Fruit fly (Drosophila melanogaster): ENCODE data around the gene OtopLc.

OtopLc gene

DNA sequence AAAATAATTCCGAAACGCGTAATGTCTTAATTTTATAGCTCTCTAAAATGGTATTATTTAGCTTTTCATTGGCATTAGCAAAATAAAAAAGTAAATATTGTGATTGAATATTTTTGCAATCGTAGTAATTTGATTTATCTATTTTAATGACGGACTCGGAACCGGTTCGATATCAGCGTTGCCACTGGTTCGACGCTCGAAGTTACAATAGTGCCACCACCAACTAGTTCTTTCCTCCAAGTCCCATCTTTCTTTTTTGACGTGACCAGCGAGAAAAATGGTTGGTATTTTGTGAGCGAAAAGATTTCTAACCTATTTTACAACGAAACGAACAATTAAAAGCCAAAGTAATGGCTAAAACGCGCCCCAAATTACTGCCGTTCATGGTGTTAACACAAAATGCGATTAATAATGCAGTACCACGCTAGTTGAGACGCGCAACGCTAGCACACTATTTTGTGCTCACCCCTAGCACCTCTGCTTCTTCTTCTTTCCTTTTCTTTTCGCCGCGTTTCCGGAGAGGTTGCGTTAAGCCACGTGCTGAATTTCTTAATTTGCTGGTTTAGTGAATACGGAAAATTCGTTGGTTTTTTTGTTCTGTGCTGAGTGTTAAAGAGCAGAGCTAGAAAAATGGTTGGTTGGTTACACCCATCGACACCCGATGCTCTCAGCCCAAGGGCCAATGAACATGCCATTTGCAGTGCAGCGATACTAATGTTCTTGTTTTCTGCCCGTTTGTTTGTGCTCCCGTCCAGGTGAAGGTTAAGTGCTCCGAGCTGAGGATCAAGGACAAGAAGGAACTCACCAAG, 9.8 kb upstream of the OtopLc start, which contains the start of gene RpL35:
Gene RpL35 (plus strand): TSS at position 159 of the 809 bp plus-strand sequence.
- TF ChIP-seq CG32264 (GFP tag; optimal IDR thresholded peaks at IDR 0.05) (no peak), Hr78 (GFP tag; optimal IDR thresholded peaks at IDR 0.05) (no peak), h (GFP tag; optimal IDR thresholded peaks at IDR 0.05) (peak; percentile 35), dl (GFP tag; optimal IDR thresholded peaks at IDR 0.05; ENCODE audit: insufficient read depth in 1 of 2, partially characterized antibody in 2 of 2) (no peak), GATAd (GFP tag; optimal IDR thresholded peaks at IDR 0.05) (no peak), Dfd (GFP tag; optimal IDR thresholded peaks at IDR 0.05) (no peak), dsf (GFP tag; optimal IDR thresholded peaks at IDR 0.05; ENCODE audit: borderline replicate concordance) (no peak), lola (GFP tag; optimal IDR thresholded peaks at IDR 0.05) (no peak), sv (GFP tag; optimal IDR thresholded peaks at IDR 0.05) (no peak), CrebA (GFP tag; optimal IDR thresholded peaks at IDR 0.05; ENCODE audit: borderline replicate concordance) (no peak), Rel (GFP tag; optimal IDR thresholded peaks at IDR 0.05) (no peak), Rel (tag; optimal IDR thresholded peaks at IDR 0.05) (peak; percentile 26), Vsx2 (GFP tag; optimal IDR thresholded peaks at IDR 0.05; ENCODE audit: partially characterized antibody) (no peak), foxo (GFP tag; optimal IDR thresholded peaks at IDR 0.05) (peak in 1 of 2 experiments; percentile 39), Jra (GFP tag; optimal IDR thresholded peaks at IDR 0.05) (no peak), dmrt93B (GFP tag; optimal IDR thresholded peaks at IDR 0.05) (peak; percentile 15), N (GFP tag; optimal IDR thresholded peaks at IDR 0.05) (no peak), Sp1 (GFP tag; optimal IDR thresholded peaks at IDR 0.05) (peak; percentile 59), pan (optimal IDR thresholded peaks at IDR 0.05) (no peak), sage (GFP tag; optimal IDR thresholded peaks at IDR 0.05) (no peak), Myc (optimal IDR thresholded peaks at IDR 0.05) (peak; percentile 42), Mio (GFP tag; optimal IDR thresholded peaks at IDR 0.05) (no peak), Abd-B (GFP tag; optimal IDR thresholded peaks at IDR 0.05) (no peak), usp (GFP tag; optimal IDR thresholded peaks at IDR 0.05) (no peak), tai (GFP tag; optimal IDR thresholded peaks at IDR 0.05) (no peak), Dif (GFP tag; optimal IDR thresholded peaks at IDR 0.05; ENCODE audit: partially characterized antibody) (no peak), Hr83 (GFP tag; optimal IDR thresholded peaks at IDR 0.05; ENCODE audit: poor library complexity, severe bottlenecking) (no peak), ey (GFP tag; optimal IDR thresholded peaks at IDR 0.05) (no peak), HLH106 (tag; optimal IDR thresholded peaks at IDR 0.05) (peak; percentile 21), brk (GFP tag; optimal IDR thresholded peaks at IDR 0.05) (no peak), psq (GFP tag; optimal IDR thresholded peaks at IDR 0.05) (peak; percentile 12), woc (GFP tag; optimal IDR thresholded peaks at IDR 0.05) (no peak), fru (GFP tag; optimal IDR thresholded peaks at IDR 0.05) (peak; percentile 47), CG9705 (GFP tag; optimal IDR thresholded peaks at IDR 0.05) (peak; percentile 47), br (GFP tag; optimal IDR thresholded peaks at IDR 0.05) (peak; percentile 31), Hnf4 (GFP tag; optimal IDR thresholded peaks at IDR 0.05) (peak; percentile 45), jim (GFP tag; optimal IDR thresholded peaks at IDR 0.05) (no peak), rgr (GFP tag; optimal IDR thresholded peaks at IDR 0.05) (peak; percentile 60), OdsH (GFP tag; optimal IDR thresholded peaks at IDR 0.05) (peak; percentile 26)

DNA sequence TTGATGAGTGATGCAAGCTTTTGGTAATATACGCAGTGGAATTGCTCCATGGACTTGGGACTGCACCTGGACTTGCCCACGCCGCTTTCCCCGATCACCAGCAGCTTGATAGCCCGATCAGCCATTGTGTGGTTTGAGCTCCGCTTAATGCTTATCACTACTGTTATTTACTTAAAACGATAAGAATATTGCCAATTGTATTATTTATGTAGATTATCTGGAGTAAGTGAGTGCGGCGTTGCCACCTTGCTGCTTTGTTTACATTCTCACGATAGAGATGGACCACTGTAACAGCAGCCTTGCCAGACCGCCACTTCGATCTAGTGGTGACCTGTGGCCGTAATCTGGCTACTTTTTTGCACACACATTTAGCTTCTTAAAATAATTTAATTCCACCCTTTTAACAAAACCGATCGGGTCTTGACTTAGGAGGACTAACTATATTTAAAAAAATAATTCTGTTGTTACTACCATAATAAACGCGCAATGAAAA, 8.9 kb upstream of the OtopLc start, which contains the start of gene Rab18:
Gene Rab18 (minus strand): TSS at position 276 of the 493 bp plus-strand sequence.
- peak; percentile 3 for TF ChIP-seq br (GFP tag; optimal IDR thresholded peaks at IDR 0.05)
- peak; percentile 30 for TF ChIP-seq ey (GFP tag; optimal IDR thresholded peaks at IDR 0.05)
- peak; percentile 79 for TF ChIP-seq Hr83 (GFP tag; optimal IDR thresholded peaks at IDR 0.05; ENCODE audit: poor library complexity, severe bottlenecking)
- TF ChIP-seq foxo (GFP tag; optimal IDR thresholded peaks at IDR 0.05) = peak in 1 of 2 experiments; percentile 56
- peak; percentile 25 for TF ChIP-seq GATAd (GFP tag; optimal IDR thresholded peaks at IDR 0.05)
- TF ChIP-seq pan (optimal IDR thresholded peaks at IDR 0.05) = no peak
- peak; percentile 23 for TF ChIP-seq HLH106 (tag; optimal IDR thresholded peaks at IDR 0.05)
- TF ChIP-seq sv (GFP tag; optimal IDR thresholded peaks at IDR 0.05) = no peak
- TF ChIP-seq woc (GFP tag; optimal IDR thresholded peaks at IDR 0.05) = peak; percentile 38
- TF ChIP-seq dsf (GFP tag; optimal IDR thresholded peaks at IDR 0.05; ENCODE audit: borderline replicate concordance) = no peak
- TF ChIP-seq h (GFP tag; optimal IDR thresholded peaks at IDR 0.05) = no peak
